Worm (Caenorhabditis elegans) whole organism, early embryonic: Measurements from ENCODE around the gene pink-1.

Experiments used
- B0310.2 ChIP-seq: sonication (generic microtip); optimal IDR thresholded peaks from 2 replicates; lab custom pipeline; 2016; ENCODE audit warnings: mild to moderate bottlenecking, missing genetic modification characterization, missing compliant biosample characterization
- F13C5.2 ChIP-seq: sonication (generic microtip); optimal IDR thresholded peaks from 2 replicates; lab custom pipeline; 2017; ENCODE audit warnings: mild to moderate bottlenecking, missing genetic modification characterization, inconsistent platforms, missing compliant biosample characterization
- aly-1 ChIP-seq: sonication (generic microtip); optimal IDR thresholded peaks from 2 replicates; lab custom pipeline; 2016; ENCODE audit warnings: missing genetic modification characterization, missing compliant biosample characterization
- ama-1 ChIP-seq: fragments of 150-350 bp; optimal IDR thresholded peaks from 2 replicates; lab custom pipeline; 2014
- ceh-13 ChIP-seq: fragments of 200-800 bp; sonication (Bioruptor generic); optimal IDR thresholded peaks from 2 replicates; lab custom pipeline; 2018; ENCODE audit warnings: mild to moderate bottlenecking, missing genetic modification characterization, missing compliant biosample characterization
- ets-7 ChIP-seq: sonication (generic microtip); optimal IDR thresholded peaks from 2 replicates; lab custom pipeline; 2016; ENCODE audit warnings: missing genotype, missing genetic modification characterization, missing compliant biosample characterization
- flt-1 ChIP-seq: fragments of 200-800 bp; sonication (Bioruptor generic); IDR thresholded peaks from 2 replicates; pipeline ENCODE4 v1.3.6; 2022; ENCODE audit warnings: missing genetic modification characterization, missing compliant biosample characterization
- hmg-4 ChIP-seq: fragments of 200-800 bp; sonication (Bioruptor generic); optimal IDR thresholded peaks from 2 replicates; lab custom pipeline; 2018; ENCODE audit warnings: mild to moderate bottlenecking, missing genetic modification characterization, missing compliant biosample characterization
- hnd-1 ChIP-seq: sonication (generic microtip); optimal IDR thresholded peaks from 2 replicates; lab custom pipeline; 2016; ENCODE audit warnings: missing genetic modification characterization, missing compliant biosample characterization
- pes-1 ChIP-seq: fragments of 200-800 bp; sonication (Bioruptor generic); IDR thresholded peaks from 2 replicates; pipeline ENCODE4 v1.3.6; 2022; ENCODE audit warnings: missing genetic modification reagents, missing genetic modification characterization, missing compliant biosample characterization
- scrt-1 ChIP-seq: fragments of 200-800 bp; sonication (Bioruptor generic); IDR thresholded peaks from 2 replicates; pipeline ENCODE4 v1.3.6; 2022; ENCODE audit warnings: missing genetic modification characterization, missing compliant biosample characterization
- sea-1 ChIP-seq: fragments of 200-800 bp; sonication (Bioruptor generic); conservative IDR thresholded peaks from 2 replicates; pipeline ENCODE4 v1.3.6; 2022; ENCODE audit warnings: missing genetic modification characterization, missing compliant biosample characterization
- tbx-11 ChIP-seq: fragments of 200-800 bp; sonication (Bioruptor generic); IDR thresholded peaks from 2 replicates; pipeline ENCODE4 v1.3.6; 2022; ENCODE audit warnings: missing genetic modification characterization, missing compliant biosample characterization
- tbx-37 ChIP-seq: fragments of 200-800 bp; sonication (Bioruptor generic); conservative IDR thresholded peaks from 2 replicates; pipeline ENCODE4 v1.3.6; 2022; ENCODE audit warnings: missing genetic modification reagents, missing genetic modification characterization, missing compliant biosample characterization

- TF ChIP-seq tbx-37 (GFP tag; lab: Robert Waterston, UW) (no peak), ama-1 (lab: Kevin White, UChicago) (no peak), pes-1 (GFP tag; lab: Robert Waterston, UW) (no peak), hmg-4 (GFP tag; lab: Kevin White, UChicago) (no peak), B0310.2 (tag; lab: Kevin White, UChicago) (no peak), scrt-1 (GFP tag; lab: Robert Waterston, UW) (no peak), aly-1 (tag; lab: Kevin White, UChicago) (no peak), sea-1 (no peak), ets-7 (no peak), hnd-1 (tag; lab: Kevin White, UChicago) (no peak), flt-1 (GFP tag; lab: Robert Waterston, UW) (no peak), ceh-13 (GFP tag; lab: Kevin White, UChicago) (no peak), tbx-11 (GFP tag; lab: Robert Waterston, UW) (no peak), F13C5.2 (no peak)
Measured at ce11 chrII:5407548-5407947, 12.1 kb upstream of the pink-1 start, which contains the start of gene clec-141.
